Worm (Caenorhabditis elegans): Measurements from ENCODE around the gene glb-13.

Gene glb-13

ce11 chrX:12360444-12360843 lies 17.7 kb downstream of the glb-13 start, which contains the start of the genes nspc-15 and F19H6.6:
TSS of gene nspc-15 (plus strand) at chrX:12360744.
TSS of gene F19H6.6 (plus strand) at chrX:12360827.
- TF ChIP-seq gei-17 (GFP tag; optimal IDR thresholded peaks at IDR 0.05) = no peak
- TF ChIP-seq ZK185.1 (tag; optimal IDR thresholded peaks at IDR 0.05; ENCODE audit: poor library complexity, severe bottlenecking) = no peak
- TF ChIP-seq ztf-25 (GFP tag; IDR thresholded peaks at IDR 0.05) = no peak
- TF ChIP-seq lin-54 (GFP tag; optimal IDR thresholded peaks at IDR 0.05) = no peak
- TF ChIP-seq cebp-2 (GFP tag; IDR thresholded peaks at IDR 0.05) = no peak
- TF ChIP-seq bed-1 (GFP tag; IDR thresholded peaks at IDR 0.05) = no peak
- no peak for TF ChIP-seq akir-1 (GFP tag; optimal IDR thresholded peaks at IDR 0.05)
- TF ChIP-seq nhr-80 (tag; optimal IDR thresholded peaks at IDR 0.05) = no peak

DNA sequence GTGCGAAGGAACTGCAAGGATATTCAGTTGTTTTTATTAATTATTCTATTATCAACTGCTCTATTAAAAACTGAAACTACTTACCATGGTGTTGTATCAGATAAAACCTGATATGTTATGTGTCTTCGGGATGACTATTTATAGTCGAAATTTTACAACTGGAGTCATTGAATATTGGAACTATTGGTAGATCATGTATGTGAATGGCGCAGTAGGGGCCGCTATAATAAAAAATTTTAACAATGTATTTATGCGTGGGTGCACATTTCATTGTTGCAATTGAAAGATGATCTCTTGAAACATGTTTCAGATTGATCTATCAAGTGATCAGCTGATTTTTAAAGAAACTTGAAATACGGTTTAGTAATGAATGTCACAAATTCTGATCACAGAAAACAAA lies 19.2 kb downstream of the glb-13 start, which contains the start of gene nspc-14:
Gene nspc-14, minus strand, starts transcription at position 101 of the 400 bp plus-strand sequence.
- TF ChIP-seq snpc-1.3 (tag; optimal IDR thresholded peaks at IDR 0.05; ENCODE audit: insufficient read depth) (no peak), sea-2 (GFP tag; IDR thresholded peaks at IDR 0.05) (no peak), pha-4 (tag; optimal IDR thresholded peaks at IDR 0.05) (no peak), snpc-1.1 (tag; optimal IDR thresholded peaks at IDR 0.05; ENCODE audit: insufficient read depth) (no peak), unc-130 (GFP tag; optimal IDR thresholded peaks at IDR 0.05) (no peak), him-1 (tag; optimal IDR thresholded peaks at IDR 0.05) (no peak), snpc-4 (GFP tag; optimal IDR thresholded peaks at IDR 0.05) (no peak), snpc-4 (tag; optimal IDR thresholded peaks at IDR 0.05) (no peak), cebp-1 (GFP tag; IDR thresholded peaks at IDR 0.05) (no peak), cebp-1 (tag; optimal IDR thresholded peaks at IDR 0.05) (no peak), F23B12.7 (tag; optimal IDR thresholded peaks at IDR 0.05; ENCODE audit: insufficient read depth) (no peak), lin-35 (GFP tag; optimal IDR thresholded peaks at IDR 0.05) (no peak), nfya-1 (tag; optimal IDR thresholded peaks at IDR 0.05; ENCODE audit: borderline replicate concordance, insufficient read depth) (no peak), B0261.1 (tag; optimal IDR thresholded peaks at IDR 0.05) (no peak)

DNA sequence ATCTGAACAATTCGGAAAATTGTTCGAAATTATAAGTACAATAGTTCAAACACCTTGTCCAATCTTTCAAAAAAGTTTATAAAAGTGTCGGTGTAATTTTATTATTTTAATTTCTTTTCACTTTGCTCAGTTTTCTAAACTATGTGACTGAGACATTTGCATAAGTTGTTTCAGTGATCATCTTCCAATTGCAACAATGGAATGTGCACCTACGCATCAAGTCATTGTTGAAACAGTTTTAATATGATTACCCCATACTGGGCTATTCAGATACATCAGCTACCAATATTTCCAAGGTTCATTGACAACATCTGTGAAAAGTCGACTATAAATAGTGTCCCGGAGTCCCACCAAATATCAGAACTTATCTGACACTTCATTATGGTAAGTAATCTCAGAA lies 21.1 kb downstream of the glb-13 start, which contains the start of gene nspc-13:
Gene nspc-13, plus strand, starts transcription at position 301 of the 400 bp plus-strand sequence.
- TF ChIP-seq F49E8.2 (tag; optimal IDR thresholded peaks at IDR 0.05; ENCODE audit: insufficient read depth) = no peak

- TF ChIP-seq F49E8.2 (tag; optimal IDR thresholded peaks at IDR 0.05; ENCODE audit: insufficient read depth) (no peak), cebp-1 (GFP tag; IDR thresholded peaks at IDR 0.05) (no peak), cebp-1 (tag; optimal IDR thresholded peaks at IDR 0.05) (no peak), hmg-20 (GFP tag; IDR thresholded peaks at IDR 0.05) (no peak), madf-3 (GFP tag; IDR thresholded peaks at IDR 0.05) (no peak), ceh-40 (GFP tag; IDR thresholded peaks at IDR 0.05) (no peak), somi-1 (GFP tag; optimal IDR thresholded peaks at IDR 0.05) (no peak), aptf-2 (GFP tag; conservative IDR thresholded peaks at IDR 0.05) (no peak), nhr-80 (tag; optimal IDR thresholded peaks at IDR 0.05) (no peak)
These were observed 21.6 kb downstream of the glb-13 start, which contains the start of gene nspc-12 for ce11 chrX:12356581-12356980. TSS of gene nspc-12 (minus strand) at chrX:12356681.

DNA sequence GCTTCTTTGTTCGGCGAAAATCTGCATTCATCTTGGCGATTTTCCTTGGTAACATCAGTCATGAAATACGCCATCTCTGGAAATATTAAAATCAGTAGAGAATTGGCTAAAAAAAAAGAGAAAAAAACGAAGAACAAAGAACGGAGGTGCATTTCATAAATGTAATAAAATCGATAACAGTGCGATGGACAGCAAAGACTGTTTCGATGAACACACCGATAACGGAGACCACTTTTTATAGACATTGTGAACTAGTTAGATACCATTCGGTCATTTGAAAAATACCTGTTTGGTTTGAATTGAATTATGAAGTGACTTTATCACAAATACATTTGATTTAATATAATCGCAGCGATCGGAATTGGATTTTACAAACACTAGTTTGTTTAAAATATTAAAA lies 25.3 kb downstream of the glb-13 start, which contains the start of gene F42F12.4:
Gene F42F12.4, minus strand, starts transcription at position 76 of the 400 bp plus-strand sequence.
- TF ChIP-seq sdz-38 (tag; optimal IDR thresholded peaks at IDR 0.05) = no peak
- TF ChIP-seq ekl-4 (GFP tag; IDR thresholded peaks at IDR 0.05) = no peak
- TF ChIP-seq lsl-1 (GFP tag; optimal IDR thresholded peaks at IDR 0.05) = no peak
- no peak for TF ChIP-seq efl-1 (GFP tag; optimal IDR thresholded peaks at IDR 0.05)
- peak; percentile 39 for TF ChIP-seq nhr-80 (tag; optimal IDR thresholded peaks at IDR 0.05)
